Worm (Caenorhabditis elegans): ENCODE measurements around the gene Y116F11B.13.

ce11 chrV:19836142-19836541, 46.9 kb upstream of the Y116F11B.13 start, which contains the start of gene srw-38:
- TF ChIP-seq dao-5 (tag; optimal IDR thresholded peaks at IDR 0.05), result no peak
- TF ChIP-seq W03F9.2 (tag; optimal IDR thresholded peaks at IDR 0.05), result no peak
